Worm (Caenorhabditis elegans) whole organism, young adult: ENCODE measurements around the gene F36H12.9.

Source experiments
- B0035.1 ChIP-seq: sonication (generic microtip); optimal IDR thresholded peaks from 2 replicates; lab custom pipeline; 2016; ENCODE audit warnings: missing genetic modification characterization, mild to moderate bottlenecking, missing compliant biosample characterization, missing genotype, missing genetic modification reagents
- B0261.1 ChIP-seq: sonication (generic microtip); optimal IDR thresholded peaks from 2 replicates; lab custom pipeline; 2016; ENCODE audit warnings: mild to moderate bottlenecking, missing genetic modification characterization, moderate library complexity, missing compliant biosample characterization
- C06A6.2 ChIP-seq: fragments of 200-800 bp; sonication (Bioruptor generic); conservative IDR thresholded peaks from 2 replicates; pipeline ENCODE4 v1.3.6; 2022; ENCODE audit warnings: missing genetic modification characterization, missing compliant biosample characterization
- C17E4.6 ChIP-seq: fragments of 200-800 bp; sonication (Bioruptor generic); IDR thresholded peaks from 2 replicates; pipeline ENCODE4 v1.3.6; 2022; ENCODE audit warnings: missing genetic modification reagents, missing genetic modification characterization, missing compliant biosample characterization
- D2030.7 ChIP-seq: fragments of 200-800 bp; sonication (Bioruptor generic); IDR thresholded peaks from 2 replicates; pipeline ENCODE4 v1.3.6; 2022; ENCODE audit warnings: missing genetic modification reagents, missing genetic modification characterization, missing compliant biosample characterization
- F23B12.7 ChIP-seq: sonication (generic microtip); optimal IDR thresholded peaks from 2 replicates; lab custom pipeline; 2017; ENCODE audit warnings: missing genetic modification characterization, mild to moderate bottlenecking, missing compliant biosample characterization, antibody characterized with exemption, moderate library complexity; ENCODE audit not compliant: insufficient read depth
- F37B4.10 ChIP-seq: fragments of 200-800 bp; sonication (Bioruptor generic); IDR thresholded peaks from 2 replicates; pipeline ENCODE4 v1.3.6; 2022; ENCODE audit warnings: missing genetic modification characterization, missing compliant biosample characterization
- F55B11.4 ChIP-seq: sonication (generic microtip); optimal IDR thresholded peaks from 2 replicates; lab custom pipeline; 2016; ENCODE audit warnings: missing compliant biosample characterization, missing genetic modification characterization, borderline replicate concordance; ENCODE audit not compliant: insufficient read depth
- F57C9.4 ChIP-seq: sonication (generic microtip); optimal IDR thresholded peaks from 2 replicates; lab custom pipeline; 2017; ENCODE audit warnings: mild to moderate bottlenecking, missing genetic modification characterization, missing compliant biosample characterization
- T07F8.4 ChIP-seq: sonication (generic microtip); optimal IDR thresholded peaks from 2 replicates; lab custom pipeline; 2016; ENCODE audit warnings: mild to moderate bottlenecking, missing genetic modification characterization, moderate library complexity, missing compliant biosample characterization
- Y67H2A.10 ChIP-seq: fragments of 200-800 bp; sonication (Bioruptor generic); conservative IDR thresholded peaks from 2 replicates; pipeline ENCODE4 v1.3.6; 2022; ENCODE audit warnings: missing genetic modification reagents, missing genetic modification characterization, missing compliant biosample characterization
- Y79H2A.3 ChIP-seq: fragments of 200-800 bp; sonication (Bioruptor generic); conservative IDR thresholded peaks from 2 replicates; pipeline ENCODE4 v1.3.6; 2022; ENCODE audit warnings: missing genetic modification reagents, missing genetic modification characterization, missing compliant biosample characterization
- ama-1 ChIP-seq, 3 experiments: fragments of 150-350 bp in 1 of 3; sonication (generic microtip) in 2 of 3; optimal IDR thresholded peaks; 2 replicates each; lab custom pipeline; 2014 to 2018; ENCODE audit warnings: missing biosample characterization in 2 of 3, missing genetic modification characterization in 2 of 3, missing genetic modification reagents in 2 of 3
- aptf-3 ChIP-seq: fragments of 200-800 bp; sonication (Bioruptor generic); IDR thresholded peaks from 2 replicates; pipeline ENCODE4 v1.3.6; 2022; ENCODE audit warnings: missing genetic modification characterization, missing compliant biosample characterization
- attf-3 ChIP-seq: fragments of 200-800 bp; sonication (Bioruptor generic); conservative IDR thresholded peaks from 2 replicates; pipeline ENCODE4 v1.3.6; 2022; ENCODE audit warnings: missing genetic modification reagents, missing genetic modification characterization, missing compliant biosample characterization
- bed-1 ChIP-seq: fragments of 200-800 bp; sonication (Bioruptor generic); IDR thresholded peaks from 2 replicates; pipeline ENCODE4 v1.3.6; 2022; ENCODE audit warnings: missing genetic modification reagents, missing genetic modification characterization, missing compliant biosample characterization
- cebp-2 ChIP-seq: fragments of 200-800 bp; sonication (Bioruptor generic); IDR thresholded peaks from 2 replicates; pipeline ENCODE4 v1.3.6; 2022; ENCODE audit warnings: missing genetic modification characterization, missing compliant biosample characterization
- ceh-79 ChIP-seq: sonication (generic microtip); optimal IDR thresholded peaks from 2 replicates; lab custom pipeline; 2017; ENCODE audit warnings: mild to moderate bottlenecking, missing genetic modification characterization, missing compliant biosample characterization
- efl-1 ChIP-seq: fragments of 150-350 bp; optimal IDR thresholded peaks from 2 replicates; lab custom pipeline; 2014; ENCODE audit warnings: missing biosample characterization, missing genetic modification reagents, missing genetic modification characterization
- egl-18 ChIP-seq: fragments of 200-800 bp; sonication (Bioruptor generic); IDR thresholded peaks from 2 replicates; pipeline ENCODE4 v1.3.6; 2022; ENCODE audit warnings: missing genetic modification reagents, missing genetic modification characterization, missing compliant biosample characterization
- ekl-4 ChIP-seq: fragments of 200-800 bp; sonication (Bioruptor generic); IDR thresholded peaks from 2 replicates; pipeline ENCODE4 v1.3.6; 2022; ENCODE audit warnings: missing genetic modification reagents, missing genetic modification characterization, missing compliant biosample characterization
- fkh-3 ChIP-seq: sonication (generic microtip); optimal IDR thresholded peaks from 2 replicates; lab custom pipeline; 2016; ENCODE audit warnings: mild to moderate bottlenecking, missing genetic modification characterization, missing compliant biosample characterization
- gei-17 ChIP-seq: fragments of 200-800 bp; sonication (Bioruptor generic); optimal IDR thresholded peaks from 2 replicates; lab custom pipeline; 2018; ENCODE audit warnings: mild to moderate bottlenecking, missing genetic modification characterization, missing compliant biosample characterization
- hlh-26 ChIP-seq: fragments of 200-800 bp; sonication (Bioruptor generic); conservative IDR thresholded peaks from 2 replicates; pipeline ENCODE4 v1.3.6; 2022; ENCODE audit warnings: missing genetic modification reagents, missing genetic modification characterization, missing compliant biosample characterization
- lin-26 ChIP-seq: fragments of 200-800 bp; sonication (Bioruptor generic); IDR thresholded peaks from 2 replicates; pipeline ENCODE4 v1.3.6; 2022; ENCODE audit warnings: missing genetic modification reagents, missing genetic modification characterization, missing compliant biosample characterization
- lin-54 ChIP-seq: fragments of 200-800 bp; sonication (Bioruptor generic); optimal IDR thresholded peaks from 2 replicates; lab custom pipeline; 2018; ENCODE audit warnings: mild to moderate bottlenecking, missing genetic modification characterization, missing compliant biosample characterization
- lsl-1 ChIP-seq: fragments of 200-800 bp; sonication (Bioruptor generic); optimal IDR thresholded peaks from 2 replicates; lab custom pipeline; 2018; ENCODE audit warnings: mild to moderate bottlenecking, missing genetic modification characterization, moderate library complexity, missing compliant biosample characterization
- madf-10 ChIP-seq: sonication (generic microtip); optimal IDR thresholded peaks from 2 replicates; lab custom pipeline; 2016; ENCODE audit warnings: mild to moderate bottlenecking, missing genetic modification characterization, missing compliant biosample characterization
- madf-3 ChIP-seq: fragments of 200-800 bp; sonication (Bioruptor generic); IDR thresholded peaks from 2 replicates; pipeline ENCODE4 v1.3.6; 2022; ENCODE audit warnings: missing genetic modification reagents, missing genetic modification characterization, missing compliant biosample characterization
- madf-6 ChIP-seq: fragments of 200-800 bp; sonication (Bioruptor generic); IDR thresholded peaks from 2 replicates; pipeline ENCODE4 v1.3.6; 2022; ENCODE audit warnings: missing genetic modification reagents, missing genetic modification characterization, missing compliant biosample characterization
- madf-8 ChIP-seq: fragments of 200-800 bp; sonication (Bioruptor generic); conservative IDR thresholded peaks from 2 replicates; pipeline ENCODE4 v1.3.6; 2022; ENCODE audit warnings: missing genetic modification reagents, missing genetic modification characterization, missing compliant biosample characterization
- mxl-1 ChIP-seq: sonication (generic microtip); optimal IDR thresholded peaks from 2 replicates; lab custom pipeline; 2016; ENCODE audit warnings: missing genetic modification characterization, missing compliant biosample characterization
- nfyb-1 ChIP-seq: fragments of 200-800 bp; sonication (Bioruptor generic); IDR thresholded peaks from 2 replicates; pipeline ENCODE4 v1.3.6; 2022; ENCODE audit warnings: missing genetic modification reagents, missing genetic modification characterization, missing compliant biosample characterization
- nhr-27 ChIP-seq: fragments of 200-800 bp; sonication (Bioruptor generic); optimal IDR thresholded peaks from 2 replicates; lab custom pipeline; 2018; ENCODE audit warnings: mild to moderate bottlenecking, missing genetic modification characterization, moderate library complexity, missing compliant biosample characterization
- nhr-80 ChIP-seq: sonication (generic microtip); optimal IDR thresholded peaks from 2 replicates; lab custom pipeline; 2016; ENCODE audit warnings: missing genetic modification characterization, missing compliant biosample characterization
- rpc-1 ChIP-seq, 2 experiments: fragments of 150-350 bp in 1 of 2; sonication (generic microtip) in 1 of 2; optimal IDR thresholded peaks; 2 replicates each; lab custom pipeline; 2014 to 2018; ENCODE audit warnings: missing biosample characterization in 1 of 2, missing genetic modification characterization in 1 of 2, missing genetic modification reagents in 1 of 2, missing genotype in 1 of 2
- snpc-1.3 ChIP-seq: sonication (generic microtip); optimal IDR thresholded peaks from 2 replicates; lab custom pipeline; 2017; ENCODE audit warnings: missing genetic modification characterization, mild to moderate bottlenecking, missing compliant biosample characterization, antibody characterized with exemption, moderate library complexity, missing genotype, missing genetic modification reagents; ENCODE audit not compliant: insufficient read depth
- sptf-2 ChIP-seq: fragments of 200-800 bp; sonication (Bioruptor generic); optimal IDR thresholded peaks from 2 replicates; lab custom pipeline; 2018; ENCODE audit warnings: mild to moderate bottlenecking, missing genetic modification characterization, missing compliant biosample characterization
- tlf-1 ChIP-seq: fragments of 200-800 bp; sonication (Bioruptor generic); optimal IDR thresholded peaks from 2 replicates; lab custom pipeline; 2018; ENCODE audit warnings: mild to moderate bottlenecking, missing genetic modification characterization, missing compliant biosample characterization
- unc-130 ChIP-seq: sonication (generic microtip); optimal IDR thresholded peaks from 2 replicates; lab custom pipeline; 2016; ENCODE audit warnings: missing genetic modification reagents, missing genetic modification characterization, missing compliant biosample characterization
- unc-62 ChIP-seq: fragments of 150-350 bp; optimal IDR thresholded peaks from 2 replicates; lab custom pipeline; 2014; ENCODE audit warnings: missing biosample characterization, missing genetic modification reagents, missing genetic modification characterization
- xnd-1 ChIP-seq: sonication (generic microtip); optimal IDR thresholded peaks from 2 replicates; lab custom pipeline; 2016; ENCODE audit warnings: missing genotype, missing genetic modification reagents, missing genetic modification characterization, missing compliant biosample characterization
- zfh-2 ChIP-seq: fragments of 200-800 bp; sonication (Bioruptor generic); conservative IDR thresholded peaks from 2 replicates; pipeline ENCODE4 v1.3.6; 2022; ENCODE audit warnings: missing genetic modification reagents, missing genetic modification characterization, missing compliant biosample characterization
- ztf-22 ChIP-seq: fragments of 200-800 bp; sonication (Bioruptor generic); optimal IDR thresholded peaks from 2 replicates; lab custom pipeline; 2018; ENCODE audit warnings: mild to moderate bottlenecking, missing genetic modification characterization, moderate library complexity, missing compliant biosample characterization
- ztf-26 ChIP-seq: sonication (generic microtip); optimal IDR thresholded peaks from 2 replicates; lab custom pipeline; 2017; ENCODE audit warnings: missing genetic modification characterization, missing compliant biosample characterization
- ztf-28 ChIP-seq: fragments of 200-800 bp; sonication (Bioruptor generic); IDR thresholded peaks from 2 replicates; pipeline ENCODE4 v1.3.6; 2022; ENCODE audit warnings: missing genetic modification reagents, missing genetic modification characterization, missing compliant biosample characterization

The F36H12.9 gene

ce11 chrIV:5272518-5272917 is 15.7 kb downstream of the F36H12.9 start, which contains the start of gene F36H12.3 (continued):
- TF ChIP-seq lin-26 (GFP tag; lab: Robert Waterston, UW) (no peak), ceh-79 (tag; lab: Kevin White, UChicago) (no peak), B0261.1 (tag; lab: Kevin White, UChicago) (no peak), madf-3 (no peak)

- TF ChIP-seq F57C9.4 (tag; lab: Kevin White, UChicago): no peak
- TF ChIP-seq F23B12.7 (tag; lab: Kevin White, UChicago): no peak
- no peak for TF ChIP-seq nfyb-1 (GFP tag; lab: Robert Waterston, UW)
- TF ChIP-seq tlf-1 (GFP tag; lab: Kevin White, UChicago): no peak
- TF ChIP-seq madf-10 (tag; lab: Kevin White, UChicago): no peak
- TF ChIP-seq cebp-2 (GFP tag; lab: Robert Waterston, UW): no peak
- no peak for TF ChIP-seq ztf-28 (GFP tag; lab: Robert Waterston, UW)
- no peak for TF ChIP-seq attf-3 (GFP tag; lab: Robert Waterston, UW)
- TF ChIP-seq unc-130 (GFP tag; lab: Kevin White, UChicago): no peak
- no peak for TF ChIP-seq madf-6 (GFP tag; lab: Robert Waterston, UW)
- TF ChIP-seq nhr-80: no peak
- TF ChIP-seq D2030.7 (GFP tag; lab: Robert Waterston, UW): no peak
- no peak for TF ChIP-seq C17E4.6 (GFP tag; lab: Robert Waterston, UW)
- no peak for TF ChIP-seq aptf-3
- TF ChIP-seq rpc-1 (optimal IDR thresholded peaks at IDR 0.05; lab: Kevin White, UChicago): no peak
- no peak for TF ChIP-seq rpc-1 (tag; optimal IDR thresholded peaks at IDR 0.05; lab: Kevin White, UChicago)
- TF ChIP-seq ama-1 (optimal IDR thresholded peaks at IDR 0.05; lab: Kevin White, UChicago): no peak
- no peak for TF ChIP-seq ama-1 (GFP tag; optimal IDR thresholded peaks at IDR 0.05; lab: Kevin White, UChicago)
- TF ChIP-seq madf-3: no peak
- no peak for TF ChIP-seq zfh-2
Observed at ce11 chrIV:5273385-5273784, 16.6 kb downstream of the F36H12.9 start.

- TF ChIP-seq lsl-1 (GFP tag; lab: Kevin White, UChicago): peak; percentile 80
- peak; percentile 31 for TF ChIP-seq xnd-1
- TF ChIP-seq Y67H2A.10: no peak
- TF ChIP-seq gei-17 (GFP tag; lab: Kevin White, UChicago): no peak
- TF ChIP-seq efl-1 (GFP tag; lab: Kevin White, UChicago): peak; percentile 33
- no peak for TF ChIP-seq fkh-3 (tag; lab: Kevin White, UChicago)
- TF ChIP-seq nhr-27: no peak
- TF ChIP-seq ztf-22 (GFP tag; lab: Kevin White, UChicago): no peak
- no peak for TF ChIP-seq F37B4.10
- TF ChIP-seq unc-62 (GFP tag; lab: Kevin White, UChicago): no peak
- TF ChIP-seq C06A6.2 (GFP tag; lab: Robert Waterston, UW): no peak
- no peak for TF ChIP-seq B0035.1 (tag; lab: Kevin White, UChicago)
- peak; percentile 59 for TF ChIP-seq madf-8 (GFP tag; lab: Robert Waterston, UW)
- no peak for TF ChIP-seq hlh-26
- TF ChIP-seq T07F8.4: no peak
- TF ChIP-seq ekl-4 (GFP tag; lab: Robert Waterston, UW): no peak
- TF ChIP-seq ceh-79 (tag; lab: Kevin White, UChicago): no peak
- no peak for TF ChIP-seq bed-1 (GFP tag; lab: Robert Waterston, UW)
- no peak for TF ChIP-seq snpc-1.3
- TF ChIP-seq sptf-2 (GFP tag; lab: Kevin White, UChicago): no peak
- no peak for TF ChIP-seq madf-3
- no peak for TF ChIP-seq F55B11.4 (tag; lab: Kevin White, UChicago)
- no peak for TF ChIP-seq lin-54
- TF ChIP-seq ztf-26 (tag; lab: Kevin White, UChicago): no peak
- no peak for TF ChIP-seq Y79H2A.3 (GFP tag; lab: Robert Waterston, UW)
- TF ChIP-seq egl-18 (GFP tag; lab: Robert Waterston, UW): no peak
- TF ChIP-seq mxl-1: no peak
Observed at ce11 chrIV:5274123-5274581, 17.3 kb downstream of the F36H12.9 start, which contains the start of gene slfl-4. slfl-4 (plus strand) TSS chrIV:5274531.
